Worm (Caenorhabditis elegans) whole organism, L4 larva: Measurements from ENCODE around the gene ctsa-1.2.

Experiments
- D1046.2 ChIP-seq: fragments of 200-800 bp; sonication (Bioruptor generic); IDR thresholded peaks from 2 replicates; pipeline ENCODE4 v1.3.6; 2022; ENCODE audit warnings: missing genetic modification characterization, missing compliant biosample characterization
- F10B5.3 ChIP-seq: sonication (generic microtip); optimal IDR thresholded peaks from 2 replicates; lab custom pipeline; 2016; ENCODE audit warnings: mild to moderate bottlenecking, missing genetic modification characterization, missing compliant biosample characterization
- F44E2.7 ChIP-seq: fragments of 200-800 bp; sonication (Bioruptor generic); IDR thresholded peaks from 2 replicates; pipeline ENCODE4 v2.1.2; 2022; ENCODE audit warnings: missing genetic modification characterization, missing compliant biosample characterization
- F49E8.2 ChIP-seq: sonication (generic microtip); optimal IDR thresholded peaks from 2 replicates; lab custom pipeline; 2016; ENCODE audit warnings: missing compliant biosample characterization, mild to moderate bottlenecking, missing genetic modification characterization, borderline replicate concordance
- T20F7.1 ChIP-seq: fragments of 200-800 bp; sonication (Bioruptor generic); optimal IDR thresholded peaks from 2 replicates; lab custom pipeline; 2018; ENCODE audit warnings: mild to moderate bottlenecking, missing genetic modification characterization, missing compliant biosample characterization
- T26A8.4 ChIP-seq: fragments of 200-800 bp; sonication (Bioruptor generic); IDR thresholded peaks from 2 replicates; pipeline ENCODE4 v1.3.6; 2022; ENCODE audit warnings: missing genetic modification characterization, missing compliant biosample characterization
- Y48G9A.11 ChIP-seq: fragments of 200-800 bp; sonication (Bioruptor generic); IDR thresholded peaks from 2 replicates; pipeline ENCODE4 v1.3.6; 2022; ENCODE audit warnings: missing genetic modification reagents, missing genetic modification characterization, missing compliant biosample characterization
- ZK546.5 ChIP-seq, 2 experiments: sonication (generic microtip); optimal IDR thresholded peaks; 2 replicates each; lab custom pipeline; 2017; ENCODE audit warnings: missing biosample characterization in 2 of 2, missing genetic modification characterization in 2 of 2
- aha-1 ChIP-seq: fragments of 150-350 bp; peaks from one replicate; lab custom pipeline; 2014; ENCODE audit warnings: missing biosample characterization, missing genetic modification characterization
- arid-1 ChIP-seq: fragments of 200-800 bp; sonication (Bioruptor generic); conservative IDR thresholded peaks from 2 replicates; pipeline ENCODE4 v1.3.6; 2022; ENCODE audit warnings: missing genetic modification reagents, missing genetic modification characterization, missing compliant biosample characterization
- attf-4 ChIP-seq: sonication (generic microtip); optimal IDR thresholded peaks from 3 replicates; lab custom pipeline; 2017; ENCODE audit warnings: missing biosample characterization, missing genetic modification characterization
- ceh-32 ChIP-seq: sonication (generic microtip); optimal IDR thresholded peaks from 2 replicates; lab custom pipeline; 2016; ENCODE audit warnings: mild to moderate bottlenecking, missing genetic modification characterization, missing compliant biosample characterization; ENCODE audit not compliant: poor library complexity
- ceh-62 ChIP-seq: sonication (generic microtip); optimal IDR thresholded peaks from 2 replicates; lab custom pipeline; 2017; ENCODE audit warnings: missing biosample characterization, missing genetic modification characterization
- daf-19 ChIP-seq: fragments of 200-800 bp; sonication (Bioruptor generic); conservative IDR thresholded peaks from 2 replicates; pipeline ENCODE4 v1.3.6; 2022; ENCODE audit warnings: missing genetic modification characterization, missing compliant biosample characterization
- daf-8 ChIP-seq: fragments of 200-800 bp; sonication (Bioruptor generic); IDR thresholded peaks from 2 replicates; pipeline ENCODE4 v1.3.6; 2022; ENCODE audit warnings: missing genetic modification characterization, missing compliant biosample characterization
- dmd-6 ChIP-seq: fragments of 200-800 bp; sonication (Bioruptor generic); IDR thresholded peaks from 2 replicates; pipeline ENCODE4 v1.3.6; 2022; ENCODE audit warnings: missing genetic modification reagents, missing genetic modification characterization, missing compliant biosample characterization
- dmd-9 ChIP-seq: fragments of 200-800 bp; sonication (Bioruptor generic); IDR thresholded peaks from 2 replicates; pipeline ENCODE4 v1.3.6; 2022; ENCODE audit warnings: missing genetic modification reagents, missing genetic modification characterization, missing compliant biosample characterization
- duxl-1 ChIP-seq: sonication (generic microtip); optimal IDR thresholded peaks from 2 replicates; lab custom pipeline; 2016; ENCODE audit warnings: mild to moderate bottlenecking, missing genetic modification characterization, moderate library complexity, missing compliant biosample characterization; ENCODE audit not compliant: poor library complexity
- egl-43 ChIP-seq: fragments of 200-800 bp; sonication (Bioruptor generic); IDR thresholded peaks from 2 replicates; pipeline ENCODE4 v1.3.6; 2022; ENCODE audit warnings: missing genetic modification reagents, missing genetic modification characterization, missing compliant biosample characterization
- fos-1 ChIP-seq: fragments of 150-350 bp; optimal IDR thresholded peaks from 2 replicates; lab custom pipeline; 2014; ENCODE audit warnings: missing biosample characterization, missing genetic modification characterization
- hif-1 ChIP-seq, 2 experiments: sonication (generic microtip); optimal IDR thresholded peaks; 2 replicates each; lab custom pipeline; 2016 to 2017; ENCODE audit warnings: missing compliant biosample characterization in 2 of 2, missing genetic modification characterization in 2 of 2, missing genetic modification reagents in 2 of 2, missing genotype in 2 of 2, mild to moderate bottlenecking in 1 of 2
- hmg-1.1 ChIP-seq: fragments of 200-800 bp; sonication (Bioruptor generic); IDR thresholded peaks from 2 replicates; pipeline ENCODE4 v1.3.6; 2022; ENCODE audit warnings: missing genetic modification reagents, missing genetic modification characterization, missing compliant biosample characterization
- lin-1 ChIP-seq: fragments of 200-800 bp; sonication (Bioruptor generic); IDR thresholded peaks from 2 replicates; pipeline ENCODE4 v1.3.6; 2022; ENCODE audit warnings: missing genetic modification reagents, missing genetic modification characterization, missing compliant biosample characterization
- lin-29 ChIP-seq: fragments of 200-800 bp; sonication (Bioruptor generic); IDR thresholded peaks from 2 replicates; pipeline ENCODE4 v1.3.6; 2022; ENCODE audit warnings: missing genetic modification reagents, missing genetic modification characterization, missing compliant biosample characterization
- lin-39 ChIP-seq: fragments of 150-350 bp; optimal IDR thresholded peaks from 2 replicates; lab custom pipeline; 2014; ENCODE audit warnings: missing biosample characterization, missing genetic modification reagents, missing genetic modification characterization
- lir-3 ChIP-seq: sonication (generic microtip); optimal IDR thresholded peaks from 2 replicates; lab custom pipeline; 2016; ENCODE audit warnings: mild to moderate bottlenecking, missing genetic modification characterization, missing compliant biosample characterization
- lsy-2 ChIP-seq, 2 experiments: fragments of 150-350 bp in 1 of 2; sonication (generic microtip) in 1 of 2; optimal IDR thresholded peaks; 2 replicates each; lab custom pipeline; 2014 to 2017; ENCODE audit warnings: missing biosample characterization in 2 of 2, missing genetic modification characterization in 2 of 2
- madf-5 ChIP-seq, 2 experiments: fragments of 200-800 bp; sonication (Bioruptor generic); IDR thresholded peaks; 2 replicates each; pipeline ENCODE4 v1.3.6; 2022; ENCODE audit warnings: missing compliant biosample characterization in 2 of 2, missing genetic modification characterization in 2 of 2
- madf-9 ChIP-seq: fragments of 200-800 bp; sonication (Bioruptor generic); conservative IDR thresholded peaks from 2 replicates; pipeline ENCODE4 v1.3.6; 2022; ENCODE audit warnings: missing genetic modification reagents, missing genetic modification characterization, missing compliant biosample characterization
- mxl-3 ChIP-seq: fragments of 200-800 bp; sonication (Bioruptor generic); optimal IDR thresholded peaks from 2 replicates; lab custom pipeline; 2018; ENCODE audit warnings: mild to moderate bottlenecking, missing genetic modification characterization, missing compliant biosample characterization
- nhr-102 ChIP-seq: sonication (generic microtip); optimal IDR thresholded peaks from 2 replicates; lab custom pipeline; 2016; ENCODE audit warnings: mild to moderate bottlenecking, missing genetic modification characterization, moderate library complexity, missing compliant biosample characterization
- nhr-11 ChIP-seq: fragments of 150-350 bp; optimal IDR thresholded peaks from 2 replicates; lab custom pipeline; 2014; ENCODE audit warnings: missing biosample characterization, missing genetic modification characterization
- nhr-237 ChIP-seq: sonication (generic microtip); optimal IDR thresholded peaks from 2 replicates; lab custom pipeline; 2017; ENCODE audit warnings: missing biosample characterization, missing genetic modification characterization
- nhr-28 ChIP-seq: fragments of 150-350 bp; optimal IDR thresholded peaks from 2 replicates; lab custom pipeline; 2014; ENCODE audit warnings: missing biosample characterization, missing genetic modification characterization
- nhr-42 ChIP-seq: fragments of 200-800 bp; sonication (Bioruptor generic); IDR thresholded peaks from 2 replicates; pipeline ENCODE4 v1.3.6; 2022; ENCODE audit warnings: missing genetic modification characterization, missing compliant biosample characterization
- nhr-6 ChIP-seq: fragments of 150-350 bp; optimal IDR thresholded peaks from 2 replicates; lab custom pipeline; 2014; ENCODE audit warnings: missing biosample characterization, missing genetic modification characterization
- pha-4 ChIP-seq, 2 experiments: fragments of 150-350 bp in 1 of 2; fragments of 200-800 bp in 1 of 2; sonication (Bioruptor generic) in 1 of 2; IDR thresholded peaks in 1 of 2; optimal IDR thresholded peaks in 1 of 2; 2 replicates each; pipeline versions ENCODE4 v1.3.6 to Lab custom; 2014 to 2022; ENCODE audit warnings: missing genetic modification characterization in 2 of 2, missing genetic modification reagents in 2 of 2, missing biosample characterization in 1 of 2, missing compliant biosample characterization in 1 of 2
- rbr-2 ChIP-seq: sonication (generic microtip); optimal IDR thresholded peaks from 2 replicates; lab custom pipeline; 2016; ENCODE audit warnings: missing genotype, missing genetic modification characterization, missing compliant biosample characterization
- skn-1 ChIP-seq: fragments of 150-350 bp; optimal IDR thresholded peaks from 2 replicates; lab custom pipeline; 2014; ENCODE audit warnings: missing biosample characterization, missing genetic modification characterization
- snpc-4 ChIP-seq: fragments of 150-350 bp; optimal IDR thresholded peaks from 2 replicates; lab custom pipeline; 2014; ENCODE audit warnings: missing biosample characterization, missing genetic modification characterization
- spr-3 ChIP-seq: fragments of 200-800 bp; sonication (Bioruptor generic); optimal IDR thresholded peaks from 2 replicates; lab custom pipeline; 2018; ENCODE audit warnings: mild to moderate bottlenecking, missing genetic modification characterization, missing compliant biosample characterization
- tag-97 ChIP-seq: fragments of 200-800 bp; sonication (Bioruptor generic); IDR thresholded peaks from 2 replicates; pipeline ENCODE4 v1.3.6; 2022; ENCODE audit warnings: missing genetic modification characterization, missing compliant biosample characterization
- unc-39 ChIP-seq: sonication (generic microtip); optimal IDR thresholded peaks from 2 replicates; lab custom pipeline; 2017; ENCODE audit warnings: missing biosample characterization, missing genetic modification characterization
- unc-62 ChIP-seq, 3 experiments: fragments of 150-350 bp in 1 of 3; sonication (generic microtip); optimal IDR thresholded peaks in 2 of 3; peaks in 1 of 3; 1 replicate in 1 of 3; 2 replicates in 2 of 3; lab custom pipeline; 2014 to 2017; ENCODE audit warnings: missing biosample characterization in 3 of 3, missing genetic modification characterization in 3 of 3, missing genetic modification reagents in 3 of 3, missing genotype in 1 of 3
- vab-7 ChIP-seq: fragments of 200-800 bp; sonication (Bioruptor generic); IDR thresholded peaks from 2 replicates; pipeline ENCODE4 v1.3.6; 2022; ENCODE audit warnings: missing genetic modification reagents, missing genetic modification characterization, missing compliant biosample characterization
- zfp-2 ChIP-seq: sonication (generic microtip); optimal IDR thresholded peaks from 2 replicates; lab custom pipeline; 2016; ENCODE audit warnings: mild to moderate bottlenecking, missing genetic modification characterization, missing compliant biosample characterization
- zfp-3 ChIP-seq: fragments of 200-800 bp; sonication (Bioruptor generic); conservative IDR thresholded peaks from 2 replicates; pipeline ENCODE4 v1.3.6; 2022; ENCODE audit warnings: missing genetic modification reagents, missing genetic modification characterization, missing compliant biosample characterization
- zip-2 ChIP-seq: fragments of 150-350 bp; optimal IDR thresholded peaks from 2 replicates; lab custom pipeline; 2014; ENCODE audit warnings: missing biosample characterization, missing genetic modification characterization
- ztf-11 ChIP-seq: fragments of 150-350 bp; optimal IDR thresholded peaks from 2 replicates; lab custom pipeline; 2014; ENCODE audit warnings: missing biosample characterization, missing genetic modification characterization

The ctsa-1.2 gene

DNA sequence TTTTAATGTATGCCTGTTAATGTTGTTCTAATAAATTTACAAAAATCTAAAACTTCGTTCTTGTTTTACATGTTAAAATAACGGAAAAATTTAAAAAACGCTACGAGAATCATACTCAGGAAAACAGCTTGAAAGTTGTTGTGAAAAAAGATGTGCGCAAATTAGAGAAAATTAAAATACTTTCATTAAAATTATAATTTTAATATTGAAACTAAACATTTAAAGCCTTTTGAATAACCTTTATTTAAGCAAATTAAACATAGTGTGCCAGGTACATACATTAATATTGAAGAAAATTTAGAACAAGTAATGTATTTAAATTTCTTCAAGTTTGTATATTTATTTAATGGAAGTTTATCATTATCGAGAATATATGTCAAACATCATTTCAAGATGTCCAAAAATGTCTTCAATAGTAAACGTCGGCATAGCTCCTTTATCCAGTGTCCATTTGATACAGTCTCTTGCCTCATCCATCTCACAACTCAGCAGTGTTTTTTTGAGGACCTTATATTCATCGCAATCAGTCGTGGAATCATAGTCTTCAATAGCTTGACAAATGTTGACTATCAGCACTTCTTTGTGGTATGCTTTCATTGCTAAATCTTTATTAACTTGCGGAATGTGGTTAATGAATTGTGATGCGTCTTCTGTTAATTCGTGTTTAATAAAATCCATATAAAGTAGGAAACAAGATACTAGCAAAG, 22.8 kb downstream of the ctsa-1.2 start (continued):
- no peak for TF ChIP-seq nhr-28 (tag; lab: Kevin White, UChicago)
- no peak for TF ChIP-seq snpc-4 (tag; lab: Kevin White, UChicago)
- no peak; the same call in 1 of the 2 replicates for TF ChIP-seq madf-9 (GFP tag; lab: Robert Waterston, UW)
- no peak for TF ChIP-seq vab-7 (GFP tag; lab: Robert Waterston, UW)
- TF ChIP-seq aha-1 (tag; lab: Kevin White, UChicago): peak; percentile 83
- TF ChIP-seq F44E2.7: no peak
- no peak for TF ChIP-seq egl-43 (GFP tag; lab: Robert Waterston, UW)
- peak; percentile 49; the same call in 1 of the 2 replicates for TF ChIP-seq dmd-6 (GFP tag; lab: Robert Waterston, UW)
- TF ChIP-seq lsy-2 (tag; optimal IDR thresholded peaks at IDR 0.05; lab: Kevin White, UChicago): peak in 1 of 2 experiments; percentile 86
- no peak for TF ChIP-seq lir-3 (tag; lab: Kevin White, UChicago)
- TF ChIP-seq tag-97: no peak
- no peak for TF ChIP-seq skn-1
- TF ChIP-seq ceh-62 (tag; lab: Kevin White, UChicago): no peak
- no peak for TF ChIP-seq lin-29 (GFP tag; lab: Robert Waterston, UW)
- TF ChIP-seq spr-3: no peak
- peak; percentile 73 for TF ChIP-seq hmg-1.1 (GFP tag; lab: Robert Waterston, UW)
- peak; percentile 68 for TF ChIP-seq arid-1 (GFP tag; lab: Robert Waterston, UW)
- TF ChIP-seq nhr-11 (tag; lab: Kevin White, UChicago): no peak
- peak; percentile 83 for TF ChIP-seq T26A8.4 (GFP tag; lab: Robert Waterston, UW)
- no peak for TF ChIP-seq F10B5.3 (tag; lab: Kevin White, UChicago)
- TF ChIP-seq lin-1 (GFP tag; lab: Robert Waterston, UW): peak; percentile 43; the same call in 1 of the 2 replicates
- TF ChIP-seq daf-8 (GFP tag; lab: Robert Waterston, UW): no peak
- TF ChIP-seq rbr-2 (tag; lab: Kevin White, UChicago): peak; percentile 9
- TF ChIP-seq hif-1 (tag; optimal IDR thresholded peaks at IDR 0.05; lab: Kevin White, UChicago): no peak
- no peak for TF ChIP-seq madf-5 (GFP tag; IDR thresholded peaks at IDR 0.05; lab: Robert Waterston, UW)
- peak; percentile 70 for TF ChIP-seq T20F7.1
- TF ChIP-seq lin-39 (tag; lab: Kevin White, UChicago): no peak
- peak; percentile 34 for TF ChIP-seq nhr-6 (tag; lab: Kevin White, UChicago)
- TF ChIP-seq duxl-1 (tag; lab: Kevin White, UChicago): no peak
- TF ChIP-seq unc-62 (GFP tag; optimal IDR thresholded peaks at IDR 0.05 in 1 of 2; lab: Kevin White, UChicago): no peak
- no peak for TF ChIP-seq unc-62 (tag; optimal IDR thresholded peaks at IDR 0.05; lab: Kevin White, UChicago)
- no peak for TF ChIP-seq fos-1 (tag; lab: Kevin White, UChicago)
- no peak for TF ChIP-seq unc-39 (tag; lab: Kevin White, UChicago)
- no peak; the same call in 1 of the 2 replicates for TF ChIP-seq nhr-42 (GFP tag; lab: Robert Waterston, UW)
- peak; percentile 76; the same call in 1 of the 2 replicates for TF ChIP-seq pha-4 (GFP tag; IDR thresholded peaks at IDR 0.05; lab: Robert Waterston, UW)
- TF ChIP-seq pha-4 (tag; optimal IDR thresholded peaks at IDR 0.05; lab: Kevin White, UChicago): peak; percentile 35
- TF ChIP-seq F49E8.2: no peak
- TF ChIP-seq ceh-32 (tag; lab: Kevin White, UChicago): peak; percentile 57
- 0 out of 2 replicates have a peak, but pooled peaks have one; percentile 24 for TF ChIP-seq dmd-9 (GFP tag; lab: Robert Waterston, UW)
- TF ChIP-seq nhr-237 (tag; lab: Kevin White, UChicago): no peak
- no peak for TF ChIP-seq D1046.2 (GFP tag; lab: Robert Waterston, UW)
- no peak for TF ChIP-seq Y48G9A.11 (GFP tag; lab: Robert Waterston, UW)
- no peak for TF ChIP-seq zip-2 (tag; lab: Kevin White, UChicago)
- peak; percentile 91; the same call in 1 of the 2 replicates for TF ChIP-seq daf-19 (GFP tag; lab: Robert Waterston, UW)
- no peak for TF ChIP-seq nhr-102 (tag; lab: Kevin White, UChicago)
- TF ChIP-seq ztf-11 (tag; lab: Kevin White, UChicago): no peak
- TF ChIP-seq zfp-3: peak; percentile 97; the same call in 1 of the 2 replicates
- no peak for TF ChIP-seq attf-4 (tag; lab: Kevin White, UChicago)
- TF ChIP-seq ZK546.5 (tag; optimal IDR thresholded peaks at IDR 0.05; lab: Kevin White, UChicago): no peak
- TF ChIP-seq mxl-3 (GFP tag; lab: Kevin White, UChicago): no peak
- no peak for TF ChIP-seq zfp-2
